Worm (Caenorhabditis elegans) whole organism, mixed stage, embryonic: ENCODE results near the gene srj-6.

ENCODE experiments used
- ceh-39 ChIP-seq: fragments of 150-350 bp; optimal IDR thresholded peaks from 2 replicates; lab custom pipeline; 2014; ENCODE audit warnings: missing biosample characterization, missing genetic modification characterization
- lin-32 ChIP-seq: fragments of 200-800 bp; sonication (Bioruptor generic); optimal IDR thresholded peaks from 2 replicates; lab custom pipeline; 2018; ENCODE audit warnings: mild to moderate bottlenecking, missing genetic modification characterization, missing compliant biosample characterization
- mep-1 ChIP-seq: fragments of 150-350 bp; optimal IDR thresholded peaks from 2 replicates; lab custom pipeline; 2017; ENCODE audit warnings: missing biosample characterization, missing genetic modification reagents, missing genetic modification characterization, inconsistent platforms
- nhr-237 ChIP-seq: fragments of 150-350 bp; optimal IDR thresholded peaks from 2 replicates; lab custom pipeline; 2014; ENCODE audit warnings: missing biosample characterization, missing genetic modification characterization
- sptf-1 ChIP-seq: sonication (generic microtip); optimal IDR thresholded peaks from 2 replicates; lab custom pipeline; 2017; ENCODE audit warnings: mild to moderate bottlenecking, missing genetic modification characterization, moderate library complexity, missing compliant biosample characterization
- unc-39 ChIP-seq: fragments of 150-350 bp; optimal IDR thresholded peaks from 2 replicates; lab custom pipeline; 2014; ENCODE audit warnings: missing biosample characterization, missing genetic modification characterization
- ztf-11 ChIP-seq: fragments of 150-350 bp; optimal IDR thresholded peaks from 2 replicates; lab custom pipeline; 2014; ENCODE audit warnings: missing biosample characterization, missing genetic modification characterization

- TF ChIP-seq mep-1 (tag; lab: Kevin White, UChicago) (no peak), sptf-1 (tag; lab: Kevin White, UChicago) (no peak), unc-39 (tag; lab: Kevin White, UChicago) (no peak), ztf-11 (no peak), nhr-237 (tag; lab: Kevin White, UChicago) (no peak), ceh-39 (no peak), lin-32 (GFP tag; lab: Kevin White, UChicago) (no peak)
Observed at ce11 chrV:699051-699450, 44.7 kb upstream of the srj-6 start.
